Worm (Caenorhabditis elegans) whole organism, L3 larva: Measurements from ENCODE around the gene R07B1.5.

Source experiments
- ZK546.5 ChIP-seq: sonication (generic microtip); optimal IDR thresholded peaks from 2 replicates; lab custom pipeline; 2017; ENCODE audit warnings: missing biosample characterization, missing genetic modification characterization
- aly-2 ChIP-seq: fragments of 150-350 bp; optimal IDR thresholded peaks from 2 replicates; lab custom pipeline; 2014; ENCODE audit warnings: missing biosample characterization, missing genetic modification characterization
- ama-1 ChIP-seq: fragments of 150-350 bp; optimal IDR thresholded peaks from 2 replicates; lab custom pipeline; 2018
- ceh-16 ChIP-seq: sonication (generic microtip); optimal IDR thresholded peaks from 2 replicates; lab custom pipeline; 2017; ENCODE audit warnings: missing biosample characterization, missing genetic modification characterization
- egl-5 ChIP-seq: fragments of 150-350 bp; optimal IDR thresholded peaks from 2 replicates; lab custom pipeline; 2017; ENCODE audit warnings: missing biosample characterization, missing genetic modification reagents, missing genetic modification characterization, inconsistent platforms
- elt-2 ChIP-seq: sonication (generic microtip); optimal IDR thresholded peaks from 2 replicates; lab custom pipeline; 2016; ENCODE audit warnings: missing genetic modification reagents, mild to moderate bottlenecking, missing genetic modification characterization, missing compliant biosample characterization
- eor-1 ChIP-seq, 2 experiments: fragments of 150-350 bp; optimal IDR thresholded peaks; 2 replicates each; lab custom pipeline; 2014 to 2018; ENCODE audit warnings: missing biosample characterization in 2 of 2, missing genetic modification characterization in 2 of 2
- fkh-10 ChIP-seq: sonication (generic microtip); optimal IDR thresholded peaks from 2 replicates; lab custom pipeline; 2017; ENCODE audit warnings: missing biosample characterization, missing genetic modification reagents, missing genetic modification characterization
- fkh-2 ChIP-seq: fragments of 150-350 bp; optimal IDR thresholded peaks from 2 replicates; lab custom pipeline; 2014; ENCODE audit warnings: missing biosample characterization, missing genetic modification reagents, missing genetic modification characterization
- hmg-11 ChIP-seq: sonication (generic microtip); optimal IDR thresholded peaks from 2 replicates; lab custom pipeline; 2016; ENCODE audit warnings: missing genetic modification characterization, missing compliant biosample characterization
- jun-1 ChIP-seq: fragments of 150-350 bp; optimal IDR thresholded peaks from 2 replicates; lab custom pipeline; 2014; ENCODE audit warnings: missing biosample characterization, missing genetic modification reagents, missing genetic modification characterization
- lin-15B ChIP-seq: fragments of 150-350 bp; optimal IDR thresholded peaks from 2 replicates; lab custom pipeline; 2014; ENCODE audit warnings: missing biosample characterization, missing genetic modification characterization
- lin-39 ChIP-seq: fragments of 150-350 bp; optimal IDR thresholded peaks from 2 replicates; lab custom pipeline; 2018; ENCODE audit warnings: missing biosample characterization, missing genetic modification reagents, missing genetic modification characterization
- mdl-1 ChIP-seq: fragments of 150-350 bp; optimal IDR thresholded peaks from 2 replicates; lab custom pipeline; 2014; ENCODE audit warnings: missing biosample characterization, missing genetic modification characterization
- nfya-1 ChIP-seq: sonication (generic microtip); optimal IDR thresholded peaks from 2 replicates; lab custom pipeline; 2017; ENCODE audit warnings: missing genetic modification characterization, mild to moderate bottlenecking, missing compliant biosample characterization, antibody characterized with exemption, moderate library complexity; ENCODE audit not compliant: insufficient read depth
- nhr-11 ChIP-seq: fragments of 150-350 bp; optimal IDR thresholded peaks from 2 replicates; lab custom pipeline; 2014; ENCODE audit warnings: missing biosample characterization, missing genetic modification characterization
- nhr-12 ChIP-seq: fragments of 150-350 bp; optimal IDR thresholded peaks from 2 replicates; lab custom pipeline; 2014; ENCODE audit warnings: missing biosample characterization, missing genetic modification characterization
- nhr-23 ChIP-seq: fragments of 150-350 bp; optimal IDR thresholded peaks from 2 replicates; lab custom pipeline; 2014; ENCODE audit warnings: missing biosample characterization, missing genetic modification reagents, missing genetic modification characterization
- nhr-25 ChIP-seq: sonication (generic microtip); optimal IDR thresholded peaks from 2 replicates; lab custom pipeline; 2017; ENCODE audit warnings: missing biosample characterization, missing genetic modification characterization
- nhr-43 ChIP-seq: sonication (generic microtip); optimal IDR thresholded peaks from 2 replicates; lab custom pipeline; 2016; ENCODE audit warnings: mild to moderate bottlenecking, missing genetic modification characterization, missing compliant biosample characterization; ENCODE audit not compliant: poor library complexity, severe bottlenecking
- nhr-76 ChIP-seq: fragments of 150-350 bp; sonication (generic microtip); optimal IDR thresholded peaks from 5 replicates; lab custom pipeline; 2014; ENCODE audit warnings: missing biosample characterization, missing genetic modification characterization
- nhr-77 ChIP-seq: fragments of 150-350 bp; optimal IDR thresholded peaks from 2 replicates; lab custom pipeline; 2014; ENCODE audit warnings: missing biosample characterization, missing genetic modification characterization
- pha-4 ChIP-seq: fragments of 150-350 bp; optimal IDR thresholded peaks from 2 replicates; lab custom pipeline; 2014; ENCODE audit warnings: missing biosample characterization, missing genetic modification reagents, missing genetic modification characterization
- sea-2 ChIP-seq: fragments of 150-350 bp; sonication (generic microtip); optimal IDR thresholded peaks from 4 replicates; lab custom pipeline; 2014; ENCODE audit warnings: missing biosample characterization, missing genetic modification reagents, missing genetic modification characterization
- snpc-4 ChIP-seq: fragments of 150-350 bp; optimal IDR thresholded peaks from 2 replicates; lab custom pipeline; 2014; ENCODE audit warnings: missing biosample characterization, missing genetic modification characterization
- unc-39 ChIP-seq: sonication (generic microtip); optimal IDR thresholded peaks from 4 replicates; lab custom pipeline; 2017; ENCODE audit warnings: missing biosample characterization, missing genetic modification characterization
- unc-62 ChIP-seq: fragments of 150-350 bp; sonication (generic microtip); optimal IDR thresholded peaks from 4 replicates; lab custom pipeline; 2014; ENCODE audit warnings: missing biosample characterization, missing genetic modification reagents, missing genetic modification characterization
- zag-1 ChIP-seq: fragments of 150-350 bp; optimal IDR thresholded peaks from 2 replicates; lab custom pipeline; 2014; ENCODE audit warnings: missing biosample characterization, missing genetic modification characterization
- ztf-11 ChIP-seq: fragments of 150-350 bp; optimal IDR thresholded peaks from 2 replicates; lab custom pipeline; 2014; ENCODE audit warnings: missing biosample characterization, missing genetic modification characterization
- ztf-4 ChIP-seq: fragments of 150-350 bp; optimal IDR thresholded peaks from 2 replicates; lab custom pipeline; 2014; ENCODE audit warnings: missing biosample characterization, missing genetic modification characterization

Gene R07B1.5

ce11 chrX:9899426-9900131 is 36.2 kb downstream of the R07B1.5 start, which contains the start of gene phf-34:
TSS of gene phf-34 (minus strand) at chrX:9899476.
- TF ChIP-seq nhr-43 (tag; lab: Kevin White, UChicago) (peak; percentile 31), nhr-76 (tag; lab: Kevin White, UChicago) (no peak), pha-4 (tag; lab: Kevin White, UChicago) (peak; percentile 34), nhr-23 (tag; lab: Kevin White, UChicago) (peak; percentile 65), unc-39 (tag; lab: Kevin White, UChicago) (no peak), ztf-11 (tag; lab: Kevin White, UChicago) (no peak), sea-2 (no peak), ceh-16 (no peak), mdl-1 (tag; lab: Kevin White, UChicago) (no peak), elt-2 (tag; lab: Kevin White, UChicago) (no peak), snpc-4 (tag; lab: Kevin White, UChicago) (peak; percentile 34), ztf-4 (no peak), zag-1 (tag; lab: Kevin White, UChicago) (no peak), unc-62 (GFP tag; lab: Kevin White, UChicago) (no peak), fkh-10 (GFP tag; lab: Kevin White, UChicago) (peak; percentile 10), ama-1 (lab: Kevin White, UChicago) (no peak), nhr-12 (tag; lab: Kevin White, UChicago) (no peak), lin-39 (tag; lab: Kevin White, UChicago) (peak; percentile 21), eor-1 (tag; optimal IDR thresholded peaks at IDR 0.05; lab: Kevin White, UChicago) (no peak), fkh-2 (tag; lab: Kevin White, UChicago) (no peak), aly-2 (tag; lab: Kevin White, UChicago) (no peak), ZK546.5 (tag; lab: Kevin White, UChicago) (no peak), nfya-1 (tag; lab: Kevin White, UChicago) (peak; percentile 76), nhr-11 (tag; lab: Kevin White, UChicago) (no peak), lin-15B (tag; lab: Kevin White, UChicago) (peak; percentile 28), nhr-77 (tag; lab: Kevin White, UChicago) (no peak), nhr-25 (tag; lab: Kevin White, UChicago) (peak; percentile 61), egl-5 (peak; percentile 13), hmg-11 (tag; lab: Kevin White, UChicago) (peak; percentile 88), jun-1 (tag; lab: Kevin White, UChicago) (no peak)

- TF ChIP-seq aly-2 (tag; lab: Kevin White, UChicago) (no peak), ztf-4 (no peak), nhr-11 (tag; lab: Kevin White, UChicago) (no peak)
- TF ChIP-seq, all 47 proteins: peak for 0
These were observed 42.5 kb downstream of the R07B1.5 start, which contains the start of gene F21G4.5 for ce11 chrX:9905840-9906239. TSS of gene F21G4.5 (plus strand) at chrX:9906140.
